Worm (Caenorhabditis elegans) whole organism, L1 larva: ENCODE data around the gene F17H10.4.
A peak's percentile ranks its signal among the peaks of the same experiment; 100 is the strongest.

Source experiments
- ces-1 ChIP-seq: fragments of 150-350 bp; optimal IDR thresholded peaks from 2 replicates; lab custom pipeline; 2014; ENCODE audit warnings: missing biosample characterization, missing genetic modification reagents, missing genetic modification characterization
- fkh-10 ChIP-seq: sonication (generic microtip); optimal IDR thresholded peaks from 2 replicates; lab custom pipeline; 2017; ENCODE audit warnings: missing biosample characterization, missing genetic modification reagents, missing genetic modification characterization
- grh-1 ChIP-seq: fragments of 200-800 bp; sonication (Bioruptor generic); IDR thresholded peaks from 2 replicates; pipeline ENCODE4 v1.3.6; 2022; ENCODE audit warnings: missing genetic modification reagents, missing genetic modification characterization, missing compliant biosample characterization
- mdl-1 ChIP-seq, 2 experiments: fragments of 150-350 bp; optimal IDR thresholded peaks; 2 replicates each; lab custom pipeline; 2014 to 2017; ENCODE audit warnings: missing biosample characterization in 2 of 2, missing genetic modification characterization in 2 of 2, inconsistent platforms in 1 of 2
- mef-2 ChIP-seq: fragments of 150-350 bp; optimal IDR thresholded peaks from 2 replicates; lab custom pipeline; 2014; ENCODE audit warnings: missing biosample characterization, missing genetic modification characterization
- mep-1 ChIP-seq: fragments of 150-350 bp; optimal IDR thresholded peaks from 2 replicates; lab custom pipeline; 2014; ENCODE audit warnings: missing biosample characterization, missing genetic modification characterization
- nhr-237 ChIP-seq: fragments of 150-350 bp; optimal IDR thresholded peaks from 2 replicates; lab custom pipeline; 2014; ENCODE audit warnings: missing biosample characterization, missing genetic modification characterization
- nhr-47 ChIP-seq: sonication (generic microtip); optimal IDR thresholded peaks from 2 replicates; lab custom pipeline; 2016; ENCODE audit warnings: mild to moderate bottlenecking, missing genetic modification characterization, moderate library complexity, missing compliant biosample characterization
- nhr-77 ChIP-seq: fragments of 150-350 bp; optimal IDR thresholded peaks from 2 replicates; lab custom pipeline; 2014; ENCODE audit warnings: missing biosample characterization, missing genetic modification characterization
- nhr-84 ChIP-seq: sonication (generic microtip); optimal IDR thresholded peaks from 2 replicates; lab custom pipeline; 2017; ENCODE audit warnings: missing biosample characterization, missing genetic modification characterization
- pag-3 ChIP-seq: sonication (generic microtip); optimal IDR thresholded peaks from 2 replicates; lab custom pipeline; 2017; ENCODE audit warnings: missing genetic modification characterization, mild to moderate bottlenecking, missing compliant biosample characterization, antibody characterized with exemption, borderline replicate concordance; ENCODE audit not compliant: insufficient read depth
- tlp-1 ChIP-seq: fragments of 150-350 bp; optimal IDR thresholded peaks from 2 replicates; lab custom pipeline; 2014; ENCODE audit warnings: missing biosample characterization, missing genetic modification characterization
- vab-15 ChIP-seq: sonication (generic microtip); optimal IDR thresholded peaks from 2 replicates; lab custom pipeline; 2017; ENCODE audit warnings: missing genotype, mild to moderate bottlenecking, missing genetic modification characterization, missing compliant biosample characterization

DNA sequence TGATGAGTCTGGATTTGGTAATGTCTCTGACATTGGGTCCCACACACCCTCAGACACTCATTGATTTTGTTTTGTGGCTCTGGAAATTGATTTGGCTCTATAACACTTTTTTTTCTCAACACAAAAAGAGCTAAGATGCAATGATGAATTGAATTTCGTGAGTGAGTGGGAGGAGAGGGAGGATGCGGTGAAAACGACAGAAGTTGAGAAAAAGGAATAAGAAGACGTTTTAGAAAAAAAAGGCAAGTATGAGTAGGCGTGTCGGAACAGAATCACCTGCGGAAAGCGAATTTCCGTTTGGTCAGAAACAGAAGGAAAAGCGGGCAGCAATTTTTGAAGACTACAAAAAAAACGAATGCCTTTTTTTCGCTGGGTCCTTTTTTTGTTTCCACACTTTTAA is 29.4 kb upstream of the F17H10.4 start:
- TF ChIP-seq mep-1 (tag; lab: Kevin White, UChicago), result no peak
- TF ChIP-seq mef-2 (tag; lab: Kevin White, UChicago), result no peak
- TF ChIP-seq pag-3 (tag; lab: Kevin White, UChicago), result no peak
- TF ChIP-seq fkh-10 (GFP tag; lab: Kevin White, UChicago), result peak; percentile 82
- TF ChIP-seq nhr-47 (tag; lab: Kevin White, UChicago), result no peak
- no peak for TF ChIP-seq vab-15 (tag; lab: Kevin White, UChicago)
- TF ChIP-seq mdl-1 (tag; optimal IDR thresholded peaks at IDR 0.05; lab: Kevin White, UChicago), result no peak
- no peak for TF ChIP-seq nhr-77 (tag; lab: Kevin White, UChicago)
- TF ChIP-seq nhr-237 (tag; lab: Kevin White, UChicago), result no peak
- TF ChIP-seq nhr-84, result no peak
- TF ChIP-seq tlp-1, result no peak
- TF ChIP-seq ces-1, result no peak
- no peak for TF ChIP-seq grh-1 (GFP tag; lab: Robert Waterston, UW)
